Worm (Caenorhabditis elegans): ENCODE data around the gene ugt-29.
A peak's percentile ranks its signal among the peaks of the same experiment; 100 is the strongest.

The ugt-29 gene

DNA sequence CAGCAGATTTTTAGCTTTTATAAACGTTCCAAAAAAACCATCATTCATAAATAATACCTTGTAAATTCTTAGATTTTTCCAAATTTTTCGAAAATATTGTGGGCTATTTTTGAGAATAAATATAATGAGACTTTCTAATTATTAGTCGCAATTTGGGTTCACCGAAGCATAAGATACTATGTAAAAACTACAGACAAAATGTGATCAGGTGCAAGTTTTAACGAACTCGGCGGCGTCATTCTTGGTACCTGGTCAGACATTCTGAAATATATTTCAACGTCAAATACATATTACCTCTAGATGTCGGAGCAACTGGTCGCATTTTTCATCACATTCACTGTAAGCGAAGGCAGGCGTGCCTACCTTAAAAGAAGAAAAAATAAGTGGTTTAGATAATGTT, 17.4 kb downstream of the ugt-29 start, which contains the start of gene srx-23:
Gene srx-23 (plus strand): TSS at position 301 of the 400 bp plus-strand sequence.
- TF ChIP-seq lin-1 (GFP tag; IDR thresholded peaks at IDR 0.05), result no peak
- no peak for TF ChIP-seq pqm-1 (tag; optimal IDR thresholded peaks at IDR 0.05)
- no peak for TF ChIP-seq lin-39 (tag; optimal IDR thresholded peaks at IDR 0.05)
- no peak for TF ChIP-seq nhr-76 (tag; optimal IDR thresholded peaks at IDR 0.05)
- no peak for TF ChIP-seq ztf-11 (tag; optimal IDR thresholded peaks at IDR 0.05)
- no peak for TF ChIP-seq dve-1 (tag; optimal IDR thresholded peaks at IDR 0.05; ENCODE audit: insufficient read depth)
- no peak for TF ChIP-seq ceh-82 (tag; optimal IDR thresholded peaks at IDR 0.05)
- TF ChIP-seq ZK546.5 (tag; optimal IDR thresholded peaks at IDR 0.05), result no peak
- TF ChIP-seq Y5F2A.4 (GFP tag; optimal IDR thresholded peaks at IDR 0.05), result no peak
- TF ChIP-seq nhr-237 (tag; optimal IDR thresholded peaks at IDR 0.05), result no peak
- TF ChIP-seq snpc-1.2 (GFP tag; IDR thresholded peaks at IDR 0.05), result no peak
- no peak for TF ChIP-seq lin-15B (tag; optimal IDR thresholded peaks at IDR 0.05)
- no peak for TF ChIP-seq ceh-28 (tag; optimal IDR thresholded peaks at IDR 0.05)

DNA sequence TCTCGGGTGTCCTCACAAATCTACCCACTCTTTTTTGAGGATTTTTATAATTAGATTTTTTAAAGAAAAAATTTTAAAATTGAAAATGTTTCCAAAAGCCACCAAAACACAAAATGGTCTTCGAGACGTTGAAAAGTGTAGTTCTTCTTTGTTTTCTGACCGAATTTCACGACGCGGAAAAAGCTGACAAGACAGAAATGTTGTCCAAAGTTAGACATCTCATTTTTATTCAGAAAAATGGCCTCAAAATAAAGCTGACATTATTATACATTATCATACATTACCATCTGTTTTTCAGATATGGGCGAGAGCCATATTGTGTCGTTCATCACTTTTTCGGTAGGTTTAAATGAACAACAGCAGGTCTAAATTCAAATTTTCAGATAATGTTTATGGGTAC, 19.7 kb downstream of the ugt-29 start, which contains the start of gene srx-22:
Gene srx-22 (plus strand): TSS at position 301 of the 400 bp plus-strand sequence.
- TF ChIP-seq daf-16 (GFP tag; optimal IDR thresholded peaks at IDR 0.05) (no peak), daf-16 (tag; optimal IDR thresholded peaks at IDR 0.05) (no peak), Y105C5A.15 (GFP tag; IDR thresholded peaks at IDR 0.05) (no peak), F49E8.2 (tag; optimal IDR thresholded peaks at IDR 0.05; ENCODE audit: borderline replicate concordance) (no peak), ceh-82 (tag; optimal IDR thresholded peaks at IDR 0.05) (no peak), F44E2.7 (GFP tag; IDR thresholded peaks at IDR 0.05) (no peak), zip-11 (GFP tag; IDR thresholded peaks at IDR 0.05) (no peak), spr-3 (GFP tag; optimal IDR thresholded peaks at IDR 0.05) (no peak)

DNA sequence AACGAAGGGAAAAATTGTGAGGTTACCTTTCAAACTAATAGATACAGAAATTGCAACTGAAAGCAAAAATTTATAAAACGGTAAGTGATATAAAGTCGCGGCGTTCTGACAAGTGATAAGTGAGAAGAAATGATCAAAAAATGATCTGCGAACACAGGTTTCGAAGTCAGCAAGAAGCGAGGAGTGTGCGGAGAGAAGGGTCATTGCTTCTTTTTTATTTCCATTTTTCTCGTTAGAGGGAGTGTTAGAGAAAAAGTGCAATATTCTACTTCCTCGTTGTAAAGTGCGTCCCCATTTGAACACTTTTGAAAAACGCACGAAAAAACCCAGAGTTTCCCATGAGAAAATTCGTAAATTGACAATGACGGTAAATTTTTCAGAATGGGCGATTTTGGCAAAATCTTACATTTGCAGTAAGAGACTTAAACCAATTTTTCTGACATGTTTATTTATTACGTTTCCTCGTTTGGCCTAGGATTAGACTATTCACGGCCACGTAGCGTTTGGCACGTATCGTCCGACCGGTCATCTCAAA, 22.8 kb downstream of the ugt-29 start, which contains the start of the genes fbxa-72 and srx-21:
Gene fbxa-72 (minus strand): TSS at position 204 of the 535 bp plus-strand sequence.
Gene srx-21 (plus strand): TSS at position 485 of the 535 bp plus-strand sequence.
- TF ChIP-seq nhr-76 (tag; optimal IDR thresholded peaks at IDR 0.05), result no peak
- TF ChIP-seq cey-2 (tag; optimal IDR thresholded peaks at IDR 0.05; ENCODE audit: borderline replicate concordance, insufficient read depth), result no peak
- no peak for TF ChIP-seq ceh-82 (tag; optimal IDR thresholded peaks at IDR 0.05)
- no peak for TF ChIP-seq lin-15B (tag; optimal IDR thresholded peaks at IDR 0.05)
- TF ChIP-seq mep-1 (tag; optimal IDR thresholded peaks at IDR 0.05), result no peak
- TF ChIP-seq hmg-1.1 (GFP tag; IDR thresholded peaks at IDR 0.05), result no peak
- TF ChIP-seq ceh-44 (GFP tag; IDR thresholded peaks at IDR 0.05), result no peak
- peak; percentile 62 for TF ChIP-seq pqm-1 (tag; optimal IDR thresholded peaks at IDR 0.05)
- TF ChIP-seq ceh-20 (GFP tag; IDR thresholded peaks at IDR 0.05), result no peak
- TF ChIP-seq skn-1 (tag; optimal IDR thresholded peaks at IDR 0.05), result no peak
- TF ChIP-seq F10B5.3 (tag; optimal IDR thresholded peaks at IDR 0.05), result no peak
- TF ChIP-seq mxl-2 (GFP tag; conservative IDR thresholded peaks at IDR 0.05), result no peak
- TF ChIP-seq snpc-1.2 (GFP tag; IDR thresholded peaks at IDR 0.05), result no peak
- TF ChIP-seq hlh-11 (tag; optimal IDR thresholded peaks at IDR 0.05), result peak; percentile 52
- no peak for TF ChIP-seq T20F7.1 (GFP tag; optimal IDR thresholded peaks at IDR 0.05)
- TF ChIP-seq dmd-8 (GFP tag; IDR thresholded peaks at IDR 0.05), result no peak
- no peak for TF ChIP-seq unc-39 (tag; optimal IDR thresholded peaks at IDR 0.05)
- TF ChIP-seq aha-1 (tag), result peak; percentile 65
- TF ChIP-seq ctbp-1 (GFP tag; IDR thresholded peaks at IDR 0.05), result no peak
- TF ChIP-seq gei-8 (GFP tag; optimal IDR thresholded peaks at IDR 0.05), result no peak
- no peak for TF ChIP-seq nhr-102 (tag; optimal IDR thresholded peaks at IDR 0.05)
- TF ChIP-seq dve-1 (tag; optimal IDR thresholded peaks at IDR 0.05; ENCODE audit: insufficient read depth), result peak; percentile 43
- TF ChIP-seq ceh-28 (tag; optimal IDR thresholded peaks at IDR 0.05), result no peak
- no peak for TF ChIP-seq tra-1 (GFP tag; IDR thresholded peaks at IDR 0.05)
- TF ChIP-seq mes-2 (tag; optimal IDR thresholded peaks at IDR 0.05; ENCODE audit: poor library complexity, severe bottlenecking), result peak; percentile 44
- peak; percentile 75 for TF ChIP-seq dmd-6 (GFP tag; IDR thresholded peaks at IDR 0.05)
- no peak for TF ChIP-seq lin-39 (tag; optimal IDR thresholded peaks at IDR 0.05)
- no peak for TF ChIP-seq unc-130 (GFP tag; optimal IDR thresholded peaks at IDR 0.05)
- TF ChIP-seq nhr-77 (tag; optimal IDR thresholded peaks at IDR 0.05), result peak; percentile 52
- TF ChIP-seq nhr-25 (tag; optimal IDR thresholded peaks at IDR 0.05; ENCODE audit: borderline replicate concordance, insufficient read depth), result peak; percentile 51
- TF ChIP-seq set-16 (GFP tag; IDR thresholded peaks at IDR 0.05), result no peak
- TF ChIP-seq zip-11 (GFP tag; IDR thresholded peaks at IDR 0.05), result no peak
- no peak for TF ChIP-seq T26A8.4 (GFP tag; IDR thresholded peaks at IDR 0.05)
- peak; percentile 90 for TF ChIP-seq nhr-28 (tag; optimal IDR thresholded peaks at IDR 0.05)
- peak; percentile 17 for TF ChIP-seq duxl-1 (tag; optimal IDR thresholded peaks at IDR 0.05; ENCODE audit: poor library complexity)
